Fruit fly (Drosophila melanogaster): ENCODE data around the gene Meltrin.

The Meltrin gene

dm6 chr3R:14720130-14720529 is 23.0 kb upstream of the Meltrin start (continued):
- TF ChIP-seq CG12299 (tag; optimal IDR thresholded peaks at IDR 0.05) (no peak), ERR (GFP tag; optimal IDR thresholded peaks at IDR 0.05) (no peak), Hand (GFP tag; optimal IDR thresholded peaks at IDR 0.05) (no peak), ab (GFP tag; optimal IDR thresholded peaks at IDR 0.05) (no peak), CG15269 (tag; optimal IDR thresholded peaks at IDR 0.05) (peak; percentile 8), Asciz (GFP tag; optimal IDR thresholded peaks at IDR 0.05) (no peak), CG42726 (GFP tag; IDR thresholded peaks at IDR 0.05; ENCODE audit: partially characterized antibody) (no peak), aop (GFP tag; IDR thresholded peaks at IDR 0.05) (no peak), CG4282 (GFP tag; optimal IDR thresholded peaks at IDR 0.05) (no peak), CG7786 (GFP tag; optimal IDR thresholded peaks at IDR 0.05) (no peak), cwo (GFP tag; optimal IDR thresholded peaks at IDR 0.05) (no peak), Dip3 (GFP tag; optimal IDR thresholded peaks at IDR 0.05) (no peak), gt (GFP tag; IDR thresholded peaks at IDR 0.05) (no peak), insv (GFP tag; optimal IDR thresholded peaks at IDR 0.05) (no peak), pzg (GFP tag; optimal IDR thresholded peaks at IDR 0.05) (no peak), Meics (GFP tag; optimal IDR thresholded peaks at IDR 0.05) (no peak), CG11560 (tag; IDR thresholded peaks at IDR 0.05) (no peak), CG15514 (GFP tag; optimal IDR thresholded peaks at IDR 0.05) (no peak), CG11456 (GFP tag; IDR thresholded peaks at IDR 0.05) (no peak), CG14860 (GFP tag; IDR thresholded peaks at IDR 0.05; ENCODE audit: partially characterized antibody) (no peak), fu2 (GFP tag; optimal IDR thresholded peaks at IDR 0.05) (no peak), jing (GFP tag; optimal IDR thresholded peaks at IDR 0.05) (no peak), CG9876 (GFP tag; optimal IDR thresholded peaks at IDR 0.05) (no peak), ash1 (GFP tag; optimal IDR thresholded peaks at IDR 0.05) (no peak), wek (GFP tag; optimal IDR thresholded peaks at IDR 0.05) (no peak), Ssrp (tag; optimal IDR thresholded peaks at IDR 0.05) (no peak), hth (optimal IDR thresholded peaks at IDR 0.05) (no peak), row (GFP tag; IDR thresholded peaks at IDR 0.05) (peak; percentile 51), mld (GFP tag; IDR thresholded peaks at IDR 0.05; ENCODE audit: partially characterized antibody) (no peak), ATbp (GFP tag; optimal IDR thresholded peaks at IDR 0.05) (no peak), Awh (GFP tag; IDR thresholded peaks at IDR 0.05) (no peak), CG10209 (GFP tag; optimal IDR thresholded peaks at IDR 0.05) (no peak), phol (tag; optimal IDR thresholded peaks at IDR 0.05) (peak; percentile 28), Hr3 (GFP tag; optimal IDR thresholded peaks at IDR 0.05) (no peak), dmrt11E (tag; optimal IDR thresholded peaks at IDR 0.05) (no peak), CG6689 (GFP tag; IDR thresholded peaks at IDR 0.05) (no peak), vnd (GFP tag; IDR thresholded peaks at IDR 0.05; ENCODE audit: partially characterized antibody) (no peak), unpg (GFP tag; optimal IDR thresholded peaks at IDR 0.05) (no peak), stwl (tag; optimal IDR thresholded peaks at IDR 0.05) (no peak), lola (GFP tag; optimal IDR thresholded peaks at IDR 0.05) (no peak), dimm (GFP tag; IDR thresholded peaks at IDR 0.05) (no peak), CG5953 (GFP tag; IDR thresholded peaks at IDR 0.05) (no peak), CG15479 (GFP tag; optimal IDR thresholded peaks at IDR 0.05) (no peak), so (GFP tag; IDR thresholded peaks at IDR 0.05) (0 out of 3 replicates have a peak, but pooled peaks have one; percentile 15), seq (GFP tag; IDR thresholded peaks at IDR 0.05) (0 out of 2 replicates have a peak, but pooled peaks have one; percentile 28), D19A (tag; optimal IDR thresholded peaks at IDR 0.05) (no peak), zen2 (GFP tag; IDR thresholded peaks at IDR 0.05; ENCODE audit: partially characterized antibody) (no peak), Abd-B (GFP tag; optimal IDR thresholded peaks at IDR 0.05) (peak; percentile 29), CG15696 (tag; optimal IDR thresholded peaks at IDR 0.05) (no peak), CG17385 (GFP tag; optimal IDR thresholded peaks at IDR 0.05) (peak; percentile 2)

Data from whole organism, embryonic.